Fruit fly (Drosophila melanogaster): Measurements from ENCODE around the gene CG5188.

DNA sequence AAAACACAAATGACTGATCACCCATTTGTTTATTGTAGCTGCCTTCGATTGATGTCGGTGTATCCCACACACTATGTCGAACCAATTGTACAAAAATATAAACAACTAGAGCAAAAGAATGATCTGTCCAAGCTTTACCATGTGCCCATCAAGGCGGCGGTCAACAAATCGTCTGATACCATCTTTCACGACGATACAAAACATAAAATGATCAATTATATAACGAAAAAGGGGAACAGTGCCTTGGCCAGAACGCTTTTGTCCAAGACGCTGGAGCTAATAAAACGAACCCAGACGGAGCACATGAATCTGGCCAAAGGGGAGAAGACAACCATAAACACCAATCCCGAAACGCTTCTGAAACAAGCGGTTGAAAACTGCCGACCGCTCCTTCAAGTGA lies 41.8 kb upstream of the CG5188 start:
- no peak for TF ChIP-seq Pif1A (GFP tag; optimal IDR thresholded peaks at IDR 0.05)
- no peak for TF ChIP-seq rn (GFP tag; IDR thresholded peaks at IDR 0.05)

Data from whole organism, pupa.